Fruit fly (Drosophila melanogaster) whole organism, embryonic: ENCODE results near the gene CG2147.
A peak's percentile ranks its signal among the peaks of the same experiment; 100 is the strongest.

Experiments
- ATbp ChIP-seq: fragments of 200-800 bp; sonication (Bioruptor generic); optimal IDR thresholded peaks from 2 replicates; lab custom pipeline; 2017; ENCODE audit warnings: missing biosample characterization, mild to moderate bottlenecking, missing genetic modification characterization, missing genetic modification reagents
- Abd-B ChIP-seq: fragments of 200-800 bp; sonication (Bioruptor generic); optimal IDR thresholded peaks from 2 replicates; lab custom pipeline; 2018; ENCODE audit warnings: missing biosample characterization, mild to moderate bottlenecking, missing genetic modification characterization, moderate library complexity
- CG10321 ChIP-seq: fragments of 200-800 bp; sonication (Bioruptor generic); IDR thresholded peaks from 2 replicates; pipeline ENCODE4 v1.3.6; 2022; ENCODE audit warnings: missing biosample characterization, missing genetic modification characterization
- CG10565 ChIP-seq: fragments of 200-800 bp; sonication (Bioruptor generic); optimal IDR thresholded peaks from 3 replicates; lab custom pipeline; 2016; ENCODE audit warnings: missing biosample characterization, mild to moderate bottlenecking, missing genetic modification characterization
- CG12942 ChIP-seq: fragments of 200-800 bp; sonication (Bioruptor generic); optimal IDR thresholded peaks from 3 replicates; lab custom pipeline; 2016; ENCODE audit warnings: missing biosample characterization, missing genetic modification characterization
- CG13424 ChIP-seq: fragments of 200-800 bp; sonication (Bioruptor generic); optimal IDR thresholded peaks from 2 replicates; lab custom pipeline; 2019; ENCODE audit warnings: missing biosample characterization, mild to moderate bottlenecking, missing genetic modification characterization, moderate library complexity
- CG14441 ChIP-seq: fragments of 200-800 bp; sonication (Bioruptor generic); IDR thresholded peaks from 2 replicates; pipeline ENCODE4 v1.3.6; 2022; ENCODE audit warnings: missing biosample characterization, missing genetic modification characterization
- CG15601 ChIP-seq: fragments of 200-800 bp; sonication (Bioruptor generic); optimal IDR thresholded peaks from 3 replicates; lab custom pipeline; 2019; ENCODE audit warnings: missing biosample characterization, mild to moderate bottlenecking, missing genetic modification characterization, moderate library complexity
- CG17829 ChIP-seq: fragments of 200-800 bp; optimal IDR thresholded peaks from 2 replicates; lab custom pipeline; 2019; ENCODE audit warnings: missing biosample characterization, mild to moderate bottlenecking, missing genetic modification characterization, moderate library complexity
- CG18011 ChIP-seq: fragments of 200-800 bp; sonication (Bioruptor generic); optimal IDR thresholded peaks from 2 replicates; lab custom pipeline; 2017; ENCODE audit warnings: missing biosample characterization, missing genetic modification characterization, mild to moderate bottlenecking, moderate library complexity, missing genotype
- CG2120 ChIP-seq: fragments of 200-800 bp; sonication (Bioruptor generic); optimal IDR thresholded peaks from 3 replicates; lab custom pipeline; 2016; ENCODE audit warnings: missing biosample characterization, missing genetic modification characterization
- CG2199 ChIP-seq: fragments of 200-800 bp; sonication (Bioruptor generic); IDR thresholded peaks from 3 replicates; pipeline ENCODE4 v1.3.6; 2022; ENCODE audit warnings: missing biosample characterization, missing genetic modification characterization
- CG2678 ChIP-seq: fragments of 200-800 bp; sonication (Bioruptor generic); optimal IDR thresholded peaks from 3 replicates; lab custom pipeline; 2019; ENCODE audit warnings: missing biosample characterization, mild to moderate bottlenecking, missing genetic modification characterization, moderate library complexity
- CG32767 ChIP-seq: fragments of 200-800 bp; sonication (Bioruptor generic); IDR thresholded peaks from 2 replicates; pipeline ENCODE4 v1.3.6; 2022; ENCODE audit warnings: missing biosample characterization, missing genetic modification characterization
- CG42726 ChIP-seq: fragments of 200-800 bp; sonication (Bioruptor generic); IDR thresholded peaks from 2 replicates; pipeline ENCODE4 v1.3.6; 2022; ENCODE audit warnings: missing biosample characterization, missing genetic modification characterization; ENCODE audit not compliant: partially characterized antibody
- CG6175 ChIP-seq: fragments of 200-800 bp; sonication (Bioruptor generic); IDR thresholded peaks from 3 replicates; pipeline ENCODE4 v1.3.6; 2022; ENCODE audit warnings: missing biosample characterization, missing genetic modification characterization
- CG7928 ChIP-seq: fragments of 200-800 bp; sonication (Bioruptor generic); optimal IDR thresholded peaks from 2 replicates; lab custom pipeline; 2017; ENCODE audit warnings: missing biosample characterization, mild to moderate bottlenecking, missing genetic modification characterization
- CG8388 ChIP-seq: fragments of 200-800 bp; sonication (Bioruptor generic); optimal IDR thresholded peaks from 2 replicates; lab custom pipeline; 2019; ENCODE audit warnings: missing biosample characterization, mild to moderate bottlenecking, missing genetic modification characterization, moderate library complexity
- CG8478 ChIP-seq: fragments of >200 bp; optimal IDR thresholded peaks from 2 replicates; lab custom pipeline; 2018
- CG9797 ChIP-seq: fragments of 200-800 bp; sonication (Bioruptor generic); optimal IDR thresholded peaks from 3 replicates; lab custom pipeline; 2018; ENCODE audit warnings: missing biosample characterization, mild to moderate bottlenecking, missing genetic modification characterization
- CG9817 ChIP-seq: fragments of 200-800 bp; sonication (Bioruptor generic); optimal IDR thresholded peaks from 2 replicates; lab custom pipeline; 2018; ENCODE audit warnings: missing biosample characterization, mild to moderate bottlenecking, missing genetic modification characterization, moderate library complexity
- Dbx ChIP-seq: fragments of 200-800 bp; sonication (Bioruptor generic); IDR thresholded peaks from 3 replicates; pipeline ENCODE4 v1.3.6; 2022; ENCODE audit warnings: missing biosample characterization, missing genetic modification characterization
- Dll ChIP-seq: fragments of 200-800 bp; sonication (Bioruptor generic); IDR thresholded peaks from 4 replicates; pipeline ENCODE4 v1.3.6; 2022; ENCODE audit warnings: missing biosample characterization, missing genetic modification characterization; ENCODE audit not compliant: partially characterized antibody
- Doc2 ChIP-seq: fragments of 200-800 bp; sonication (Bioruptor generic); IDR thresholded peaks from 2 replicates; pipeline ENCODE4 v1.3.6; 2022; ENCODE audit warnings: missing biosample characterization, missing genetic modification characterization
- Fer3 ChIP-seq: fragments of 200-800 bp; sonication (Bioruptor generic); optimal IDR thresholded peaks from 2 replicates; lab custom pipeline; 2018; ENCODE audit warnings: missing biosample characterization, mild to moderate bottlenecking, missing genetic modification characterization, moderate library complexity
- HmgZ ChIP-seq: fragments of 200-800 bp; sonication (Bioruptor generic); optimal IDR thresholded peaks from 2 replicates; lab custom pipeline; 2018; ENCODE audit warnings: missing biosample characterization, mild to moderate bottlenecking, missing genetic modification characterization
- Kr ChIP-seq: fragments of 200-800 bp; sonication (Bioruptor generic); optimal IDR thresholded peaks from 2 replicates; lab custom pipeline; 2017; ENCODE audit warnings: missing biosample characterization, mild to moderate bottlenecking, missing genetic modification characterization
- Meics ChIP-seq: fragments of 200-800 bp; sonication (Bioruptor generic); optimal IDR thresholded peaks from 2 replicates; lab custom pipeline; 2017; ENCODE audit warnings: missing biosample characterization, mild to moderate bottlenecking, missing genetic modification characterization
- Nf-YB ChIP-seq: fragments of 200-800 bp; sonication (Bioruptor generic); optimal IDR thresholded peaks from 3 replicates; lab custom pipeline; 2019; ENCODE audit warnings: missing biosample characterization, mild to moderate bottlenecking, missing genetic modification characterization, moderate library complexity
- Opbp ChIP-seq: fragments of 200-800 bp; sonication (Bioruptor generic); IDR thresholded peaks from 3 replicates; pipeline ENCODE4 v1.3.6; 2022; ENCODE audit warnings: missing biosample characterization, missing genetic modification characterization; ENCODE audit not compliant: partially characterized antibody
- Sox100B ChIP-seq: fragments of 200-800 bp; sonication (Bioruptor generic); optimal IDR thresholded peaks from 3 replicates; lab custom pipeline; 2018; ENCODE audit warnings: missing biosample characterization, mild to moderate bottlenecking, missing genetic modification characterization
- TFAM ChIP-seq: fragments of 200-800 bp; sonication (Bioruptor generic); optimal IDR thresholded peaks from 2 replicates; lab custom pipeline; 2017; ENCODE audit warnings: missing biosample characterization, missing genetic modification characterization, inconsistent platforms
- Trl ChIP-seq, 3 experiments: fragments of >200 bp in 2 of 3; fragments of 200-800 bp in 1 of 3; sonication (Bioruptor generic) in 1 of 3; optimal IDR thresholded peaks; 2 replicates in 1 of 3; 3 replicates in 2 of 3; lab custom pipeline; 2016 to 2017; ENCODE audit warnings: missing biosample characterization in 1 of 3, missing genetic modification characterization in 1 of 3
- Usf ChIP-seq: fragments of 200-800 bp; sonication (Bioruptor generic); optimal IDR thresholded peaks from 2 replicates; lab custom pipeline; 2017; ENCODE audit warnings: missing genotype, missing biosample characterization, missing genetic modification characterization
- ato ChIP-seq: fragments of 200-800 bp; sonication (Bioruptor generic); IDR thresholded peaks from 2 replicates; pipeline ENCODE4 v1.3.6; 2022; ENCODE audit warnings: missing biosample characterization, missing genetic modification characterization; ENCODE audit not compliant: partially characterized antibody
- bowl ChIP-seq: fragments of 200-800 bp; sonication (Bioruptor generic); IDR thresholded peaks from 2 replicates; pipeline ENCODE4 v1.3.6; 2022; ENCODE audit warnings: missing biosample characterization, missing genetic modification characterization
- cg ChIP-seq: fragments of 200-800 bp; sonication (Bioruptor generic); optimal IDR thresholded peaks from 3 replicates; lab custom pipeline; 2019; ENCODE audit warnings: missing biosample characterization, mild to moderate bottlenecking, missing genetic modification characterization, moderate library complexity
- dimm ChIP-seq: fragments of 200-800 bp; sonication (Bioruptor generic); IDR thresholded peaks from 2 replicates; pipeline ENCODE4 v1.3.6; 2022; ENCODE audit warnings: missing biosample characterization, missing genetic modification characterization
- ken ChIP-seq: fragments of 200-800 bp; sonication (Bioruptor generic); IDR thresholded peaks from 3 replicates; pipeline ENCODE4 v1.3.6; 2022; ENCODE audit warnings: missing biosample characterization, missing genetic modification characterization
- onecut ChIP-seq: fragments of 200-800 bp; sonication (Bioruptor generic); IDR thresholded peaks from 2 replicates; pipeline ENCODE4 v1.3.6; 2022; ENCODE audit warnings: missing biosample characterization, missing genetic modification characterization
- pita ChIP-seq: fragments of 200-800 bp; sonication (Bioruptor generic); optimal IDR thresholded peaks from 2 replicates; lab custom pipeline; 2017; ENCODE audit warnings: missing biosample characterization, mild to moderate bottlenecking, missing genetic modification characterization
- slou ChIP-seq: fragments of 200-800 bp; sonication (Bioruptor generic); optimal IDR thresholded peaks from 3 replicates; lab custom pipeline; 2016; ENCODE audit warnings: missing biosample characterization, missing genetic modification characterization
- sna ChIP-seq: fragments of 200-800 bp; sonication (Bioruptor generic); IDR thresholded peaks from 2 replicates; pipeline ENCODE4 v1.3.6; 2022; ENCODE audit warnings: missing biosample characterization, missing genetic modification characterization; ENCODE audit not compliant: partially characterized antibody
- sr ChIP-seq: fragments of 200-800 bp; sonication (Bioruptor generic); IDR thresholded peaks from 3 replicates; pipeline ENCODE4 v1.3.6; 2022; ENCODE audit warnings: missing biosample characterization, missing genetic modification characterization
- tio ChIP-seq: fragments of 200-800 bp; sonication (Bioruptor generic); optimal IDR thresholded peaks from 2 replicates; lab custom pipeline; 2017; ENCODE audit warnings: missing biosample characterization, missing genetic modification characterization, inconsistent platforms
- toy ChIP-seq: fragments of 200-800 bp; sonication (Bioruptor generic); IDR thresholded peaks from 2 replicates; pipeline ENCODE4 v1.3.6; 2022; ENCODE audit warnings: missing biosample characterization, missing genetic modification characterization
- trem ChIP-seq: fragments of 200-800 bp; optimal IDR thresholded peaks from 3 replicates; lab custom pipeline; 2019; ENCODE audit warnings: missing biosample characterization, mild to moderate bottlenecking, missing genetic modification characterization, moderate library complexity
- usp ChIP-seq: fragments of >200 bp; optimal IDR thresholded peaks from 2 replicates; lab custom pipeline; 2017; ENCODE audit warnings: missing biosample characterization, missing genetic modification characterization
- vfl ChIP-seq: fragments of 200-800 bp; sonication (Bioruptor generic); optimal IDR thresholded peaks from 2 replicates; lab custom pipeline; 2016; ENCODE audit warnings: missing biosample characterization, missing genetic modification characterization
- yki ChIP-seq: fragments of >200 bp; optimal IDR thresholded peaks from 3 replicates; lab custom pipeline; 2018

Gene CG2147

dm6 chrX:8229918-8230699 lies 10.4 kb upstream of the CG2147 start (continued):
- TF ChIP-seq CG10321 (GFP tag; lab: Robert Waterston, UW) (no peak), TFAM (no peak), yki (lab: Kevin White, UChicago) (no peak), CG15601 (tag; lab: Kevin White, UChicago) (peak; percentile 77), CG9797 (peak; percentile 23), CG18011 (GFP tag; lab: Kevin White, UChicago) (no peak), Abd-B (GFP tag; lab: Kevin White, UChicago) (no peak), CG8478 (lab: Kevin White, UChicago) (no peak), Nf-YB (GFP tag; lab: Kevin White, UChicago) (peak; percentile 15), CG13424 (tag; lab: Kevin White, UChicago) (peak; percentile 39), CG32767 (GFP tag; lab: Robert Waterston, UW) (no peak), CG7928 (GFP tag; lab: Kevin White, UChicago) (peak; percentile 31), CG10565 (GFP tag; lab: Kevin White, UChicago) (no peak), Kr (GFP tag; lab: Kevin White, UChicago) (peak; percentile 74), CG6175 (no peak), Dll (GFP tag; lab: Robert Waterston, UW) (no peak), Usf (GFP tag; lab: Kevin White, UChicago) (peak; percentile 8), ato (GFP tag; lab: Robert Waterston, UW) (no peak), Meics (GFP tag; lab: Kevin White, UChicago) (peak; percentile 38), CG8388 (GFP tag; lab: Kevin White, UChicago) (peak; percentile 20), Dbx (no peak), slou (no peak), trem (tag; lab: Kevin White, UChicago) (peak; percentile 4), vfl (GFP tag; lab: Kevin White, UChicago) (no peak), Fer3 (tag; lab: Kevin White, UChicago) (peak; percentile 50), CG17829 (tag; lab: Kevin White, UChicago) (no peak), sna (GFP tag; lab: Robert Waterston, UW) (no peak), CG2678 (tag; lab: Kevin White, UChicago) (peak; percentile 71), CG14441 (GFP tag; lab: Robert Waterston, UW) (no peak), Trl (optimal IDR thresholded peaks at IDR 0.05; lab: Kevin White, UChicago) (peak; percentile 31 to 39), Trl (GFP tag; optimal IDR thresholded peaks at IDR 0.05; lab: Kevin White, UChicago) (peak; percentile 45), ken (no peak), toy (GFP tag; lab: Robert Waterston, UW) (no peak), CG9817 (tag; lab: Kevin White, UChicago) (no peak), CG2199 (GFP tag; lab: Robert Waterston, UW) (no peak), pita (GFP tag; lab: Kevin White, UChicago) (no peak), cg (GFP tag; lab: Kevin White, UChicago) (no peak), CG2120 (GFP tag; lab: Kevin White, UChicago) (peak; percentile 13), dimm (no peak), CG12942 (GFP tag; lab: Kevin White, UChicago) (peak; percentile 33), CG42726 (no peak), sr (GFP tag; lab: Robert Waterston, UW) (no peak), usp (GFP tag; lab: Kevin White, UChicago) (no peak), tio (GFP tag; lab: Kevin White, UChicago) (no peak), onecut (peak; percentile 67), HmgZ (tag; lab: Kevin White, UChicago) (peak; percentile 33), Opbp (no peak), ATbp (GFP tag; lab: Kevin White, UChicago) (peak; percentile 91), Sox100B (peak; percentile 64), bowl (GFP tag; lab: Robert Waterston, UW) (no peak), Doc2 (GFP tag; lab: Robert Waterston, UW) (no peak)
